Worm (Caenorhabditis elegans) whole organism, L2 larva: ENCODE data around the gene ufd-1.

Experiments used
- elt-1 ChIP-seq: fragments of 150-350 bp; optimal IDR thresholded peaks from 2 replicates; lab custom pipeline; 2014; ENCODE audit warnings: missing biosample characterization, missing genetic modification characterization
- mab-5 ChIP-seq: fragments of 150-350 bp; optimal IDR thresholded peaks from 2 replicates; lab custom pipeline; 2014; ENCODE audit warnings: missing biosample characterization, missing genetic modification characterization
- nhr-23 ChIP-seq: fragments of 150-350 bp; optimal IDR thresholded peaks from 2 replicates; lab custom pipeline; 2014; ENCODE audit warnings: missing biosample characterization, missing genetic modification reagents, missing genetic modification characterization
- nhr-25 ChIP-seq: fragments of 150-350 bp; sonication (generic microtip); optimal IDR thresholded peaks from 3 replicates; lab custom pipeline; 2014; ENCODE audit warnings: missing biosample characterization, missing genetic modification characterization
- skn-1 ChIP-seq: sonication (generic microtip); optimal IDR thresholded peaks from 2 replicates; lab custom pipeline; 2017; ENCODE audit warnings: missing biosample characterization, missing genetic modification characterization
- unc-39 ChIP-seq: fragments of 150-350 bp; optimal IDR thresholded peaks from 2 replicates; lab custom pipeline; 2014; ENCODE audit warnings: missing biosample characterization, missing genetic modification characterization

ce11 chrIV:12302885-12303284, 27.8 kb downstream of the ufd-1 start:
- no peak for TF ChIP-seq unc-39 (tag; lab: Kevin White, UChicago)
- no peak for TF ChIP-seq elt-1 (tag; lab: Kevin White, UChicago)
- no peak for TF ChIP-seq skn-1 (tag; lab: Kevin White, UChicago)
- no peak for TF ChIP-seq nhr-25 (tag; lab: Kevin White, UChicago)
- TF ChIP-seq mab-5 (tag; lab: Kevin White, UChicago) = no peak
- TF ChIP-seq nhr-23 = no peak
